Fruit fly (Drosophila melanogaster) whole organism, wandering third instar larva: ENCODE measurements around the gene Chd64.

ENCODE experiments used
- Abd-B ChIP-seq: fragments of >200 bp; optimal IDR thresholded peaks from 2 replicates; lab custom pipeline; 2017; ENCODE audit warnings: missing biosample characterization, missing genetic modification characterization
- Sp1 ChIP-seq: fragments of 200-800 bp; sonication (Bioruptor generic); optimal IDR thresholded peaks from 3 replicates; lab custom pipeline; 2019; ENCODE audit warnings: missing biosample characterization, mild to moderate bottlenecking, missing genetic modification characterization, moderate library complexity
- br ChIP-seq: fragments of 200-800 bp; sonication (Bioruptor generic); optimal IDR thresholded peaks from 2 replicates; lab custom pipeline; 2016; ENCODE audit warnings: missing biosample characterization, missing genetic modification characterization
- rgr ChIP-seq: fragments of 200-800 bp; sonication (Bioruptor generic); optimal IDR thresholded peaks from 3 replicates; lab custom pipeline; 2016; ENCODE audit warnings: missing biosample characterization, mild to moderate bottlenecking, missing genetic modification characterization
- tai ChIP-seq: sonication (Bioruptor generic); optimal IDR thresholded peaks from 2 replicates; lab custom pipeline; 2016; ENCODE audit warnings: missing biosample characterization, missing genetic modification characterization

- no peak for TF ChIP-seq Abd-B
- TF ChIP-seq tai = no peak
- no peak for TF ChIP-seq br (GFP tag; lab: Kevin White, UChicago)
- no peak for TF ChIP-seq rgr
- TF ChIP-seq Sp1 = no peak
Observed at dm6 chr3L:4108072-4108843, 13.9 kb downstream of the Chd64 start, which contains the start of gene Ack.
